Comparison of ENCODE assay signal across 6 worm cellular contexts in the genomic region with DNA sequence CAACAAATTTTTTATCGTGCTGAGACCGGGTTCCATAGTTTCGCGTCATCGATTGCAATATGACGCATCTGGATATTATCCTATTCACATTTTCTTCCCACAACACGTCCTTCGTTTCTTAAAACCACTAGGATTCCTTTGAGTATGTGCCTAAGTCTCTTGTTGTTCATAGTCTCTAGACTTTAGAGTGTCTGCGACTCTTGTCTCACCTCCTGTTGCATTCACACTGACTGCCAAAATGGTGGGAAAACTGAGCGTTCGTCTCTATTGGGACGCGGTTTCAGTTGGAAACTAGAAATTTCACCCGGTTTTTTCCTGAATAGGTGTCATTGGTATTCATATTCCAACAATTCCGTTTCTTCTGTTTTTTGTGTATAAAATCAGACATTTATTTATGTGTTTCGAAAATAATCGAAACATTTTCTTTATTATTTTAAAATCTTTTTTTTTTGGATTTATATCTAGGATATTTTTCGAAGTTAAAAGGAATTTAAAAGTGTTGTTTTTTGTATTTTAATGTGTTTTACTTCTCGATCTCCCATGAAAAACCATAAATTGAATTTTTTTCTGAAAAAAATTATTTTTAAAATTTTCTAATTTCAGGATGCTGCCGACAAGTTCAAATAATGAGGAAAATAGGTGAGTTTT.
TF ChIP-seq lines count a peak whose summit lies in the region.

A gene (plus strand): TSS at position 598 of the 648 bp plus-strand sequence.

TF ChIP-seq in whole organism, L1 larva, 84 proteins besides CTCF, POLR2A, EP300 and RAD21:
- TF ChIP-seq ces-1 (GFP tag; optimal IDR thresholded peaks at IDR 0.05; lab: Kevin White, UChicago) (no peak), lin-35 (GFP tag; optimal IDR thresholded peaks at IDR 0.05; lab: Kevin White, UChicago) (peak in 1 of 2 experiments; percentile 11), mep-1 (tag; optimal IDR thresholded peaks at IDR 0.05; lab: Kevin White, UChicago) (peak; percentile 5), efl-1 (optimal IDR thresholded peaks at IDR 0.05; lab: Kevin White, UChicago) (peak in 1 of 2 experiments; percentile 44), efl-1 (GFP tag; optimal IDR thresholded peaks at IDR 0.05 in 1 of 2; lab: Kevin White, UChicago) (peak in 1 of 2 experiments; percentile 27), blmp-1 (tag; optimal IDR thresholded peaks at IDR 0.05; lab: Kevin White, UChicago) (peak; percentile 28)
TF ChIP-seq in whole organism, L1 larva: peak in this region for 4.

TF ChIP-seq in whole organism, L2 larva, 48 proteins besides CTCF, POLR2A, EP300 and RAD21:
- peak; percentile 46 for TF ChIP-seq C34F6.9 (tag; optimal IDR thresholded peaks at IDR 0.05; lab: Kevin White, UChicago)
- TF ChIP-seq gmeb-1 (tag; optimal IDR thresholded peaks at IDR 0.05; lab: Kevin White, UChicago), result no peak
- no peak for TF ChIP-seq R02D3.7 (tag; optimal IDR thresholded peaks at IDR 0.05; lab: Kevin White, UChicago)
- no peak for TF ChIP-seq F13H6.1 (tag; optimal IDR thresholded peaks at IDR 0.05; lab: Kevin White, UChicago)
- no peak for TF ChIP-seq unc-55 (GFP tag; optimal IDR thresholded peaks at IDR 0.05; lab: Kevin White, UChicago)
- TF ChIP-seq peb-1 (tag; optimal IDR thresholded peaks at IDR 0.05; lab: Kevin White, UChicago), result no peak
- no peak for TF ChIP-seq nhr-25 (tag; optimal IDR thresholded peaks at IDR 0.05; lab: Kevin White, UChicago)
- TF ChIP-seq nhr-6 (tag; optimal IDR thresholded peaks at IDR 0.05; lab: Kevin White, UChicago), result no peak
- peak; percentile 4 for TF ChIP-seq nhr-129 (tag; optimal IDR thresholded peaks at IDR 0.05; lab: Kevin White, UChicago)
- TF ChIP-seq Y55F3AM.14 (GFP tag; optimal IDR thresholded peaks at IDR 0.05; lab: Kevin White, UChicago), result no peak
- TF ChIP-seq nhr-237 (tag; optimal IDR thresholded peaks at IDR 0.05; lab: Kevin White, UChicago), result no peak
- no peak for TF ChIP-seq lin-39 (tag; optimal IDR thresholded peaks at IDR 0.05; lab: Kevin White, UChicago)
- no peak for TF ChIP-seq skn-1 (tag; optimal IDR thresholded peaks at IDR 0.05; lab: Kevin White, UChicago)
TF ChIP-seq in whole organism, L2 larva: peak in this region for 2.

TF ChIP-seq in whole organism, L3 larva, 47 proteins besides CTCF, POLR2A, EP300 and RAD21:
- TF ChIP-seq hmg-11 (tag; optimal IDR thresholded peaks at IDR 0.05; lab: Kevin White, UChicago), result no peak
- peak; percentile 35 for TF ChIP-seq nfya-1 (tag; optimal IDR thresholded peaks at IDR 0.05; lab: Kevin White, UChicago; ENCODE audit: insufficient read depth)
- TF ChIP-seq elt-1 (tag; optimal IDR thresholded peaks at IDR 0.05; lab: Kevin White, UChicago), result no peak
TF ChIP-seq in whole organism, L3 larva: peak in this region for 1.

TF ChIP-seq in whole organism, L4 larva, 104 proteins besides CTCF, POLR2A, EP300 and RAD21:
- peak; percentile 72 for TF ChIP-seq aha-1 (tag; lab: Kevin White, UChicago)
- peak in 1 of 2 experiments; percentile 42 for TF ChIP-seq unc-62 (GFP tag; optimal IDR thresholded peaks at IDR 0.05 in 1 of 2; lab: Kevin White, UChicago)
- TF ChIP-seq unc-62 (tag; optimal IDR thresholded peaks at IDR 0.05; lab: Kevin White, UChicago), result no peak
- TF ChIP-seq daf-8 (GFP tag; IDR thresholded peaks at IDR 0.05; lab: Robert Waterston, UW), result no peak
- TF ChIP-seq F10B5.3 (tag; optimal IDR thresholded peaks at IDR 0.05; lab: Kevin White, UChicago), result no peak
- TF ChIP-seq nhr-111 (GFP tag; optimal IDR thresholded peaks at IDR 0.05; lab: Kevin White, UChicago), result no peak

TF ChIP-seq in whole organism, late embryonic, 69 proteins besides CTCF, POLR2A, EP300 and RAD21:
- no peak for TF ChIP-seq pag-3 (tag; optimal IDR thresholded peaks at IDR 0.05; lab: Kevin White, UChicago; ENCODE audit: borderline replicate concordance)
- peak; percentile 7 for TF ChIP-seq nfya-1 (tag; optimal IDR thresholded peaks at IDR 0.05; lab: Kevin White, UChicago)

TF ChIP-seq in whole organism, young adult, 124 proteins besides CTCF, POLR2A, EP300 and RAD21:
- TF ChIP-seq hmg-1.2 (GFP tag; IDR thresholded peaks at IDR 0.05; lab: Robert Waterston, UW), result peak; percentile 52; the same call in 1 of the 2 replicates
- TF ChIP-seq madf-10 (tag; optimal IDR thresholded peaks at IDR 0.05; lab: Kevin White, UChicago), result no peak
